Worm (Caenorhabditis elegans): ENCODE data around the gene str-1.

str-1 gene

ce11 chrIV:7211313-7211712 lies 37.7 kb downstream of the str-1 start:
- TF ChIP-seq nhr-76 (tag; optimal IDR thresholded peaks at IDR 0.05), result no peak
- TF ChIP-seq elt-3 (tag; optimal IDR thresholded peaks at IDR 0.05), result no peak

- TF ChIP-seq elt-3 (tag; optimal IDR thresholded peaks at IDR 0.05), result no peak
- TF ChIP-seq ceh-43 (GFP tag; optimal IDR thresholded peaks at IDR 0.05), result no peak
- TF ChIP-seq ceh-83 (GFP tag; optimal IDR thresholded peaks at IDR 0.05), result no peak
- TF ChIP-seq mep-1 (tag; optimal IDR thresholded peaks at IDR 0.05), result no peak
These were observed 39.2 kb downstream of the str-1 start for ce11 chrIV:7212769-7213168.

ce11 chrIV:7216210-7216609 lies 42.6 kb downstream of the str-1 start:
- TF ChIP-seq unc-120 (tag; optimal IDR thresholded peaks at IDR 0.05; ENCODE audit: poor library complexity, severe bottlenecking) (no peak), flh-1 (GFP tag; optimal IDR thresholded peaks at IDR 0.05) (no peak), nhr-2 (tag; optimal IDR thresholded peaks at IDR 0.05) (no peak)

- TF ChIP-seq ceh-39 (tag; optimal IDR thresholded peaks at IDR 0.05) (no peak), unc-62 (GFP tag; optimal IDR thresholded peaks at IDR 0.05) (no peak), bed-3 (GFP tag; optimal IDR thresholded peaks at IDR 0.05) (no peak), pha-4 (tag; optimal IDR thresholded peaks at IDR 0.05) (no peak), M03D4.4 (tag; optimal IDR thresholded peaks at IDR 0.05) (no peak), nhr-237 (tag; optimal IDR thresholded peaks at IDR 0.05) (no peak), elt-1 (tag; optimal IDR thresholded peaks at IDR 0.05; ENCODE audit: borderline replicate concordance, insufficient read depth) (no peak), zip-8 (tag; optimal IDR thresholded peaks at IDR 0.05) (no peak), unc-120 (tag; optimal IDR thresholded peaks at IDR 0.05; ENCODE audit: poor library complexity, severe bottlenecking) (no peak), mls-2 (tag; optimal IDR thresholded peaks at IDR 0.05) (no peak), ztf-11 (tag; optimal IDR thresholded peaks at IDR 0.05) (no peak), nhr-28 (tag; optimal IDR thresholded peaks at IDR 0.05) (no peak), nhr-76 (tag; optimal IDR thresholded peaks at IDR 0.05) (no peak)
These were observed 46.0 kb downstream of the str-1 start, which contains the start of the genes glb-23 and R13A1.1 for ce11 chrIV:7219398-7220087. Gene glb-23, minus strand, starts transcription at chrIV:7219498. Gene R13A1.1, plus strand, starts transcription at chrIV:7220037.

- TF ChIP-seq ces-1 (GFP tag; optimal IDR thresholded peaks at IDR 0.05) (peak; percentile 57), elt-1 (tag; optimal IDR thresholded peaks at IDR 0.05; ENCODE audit: borderline replicate concordance, insufficient read depth) (no peak)
These were observed 48.5 kb downstream of the str-1 start for ce11 chrIV:7222088-7222487.

All from whole organism, mixed stage, embryonic.